Worm (Caenorhabditis elegans): ENCODE data around the gene dpf-7.
A peak's percentile ranks its signal among the peaks of the same experiment; 100 is the strongest.

DNA sequence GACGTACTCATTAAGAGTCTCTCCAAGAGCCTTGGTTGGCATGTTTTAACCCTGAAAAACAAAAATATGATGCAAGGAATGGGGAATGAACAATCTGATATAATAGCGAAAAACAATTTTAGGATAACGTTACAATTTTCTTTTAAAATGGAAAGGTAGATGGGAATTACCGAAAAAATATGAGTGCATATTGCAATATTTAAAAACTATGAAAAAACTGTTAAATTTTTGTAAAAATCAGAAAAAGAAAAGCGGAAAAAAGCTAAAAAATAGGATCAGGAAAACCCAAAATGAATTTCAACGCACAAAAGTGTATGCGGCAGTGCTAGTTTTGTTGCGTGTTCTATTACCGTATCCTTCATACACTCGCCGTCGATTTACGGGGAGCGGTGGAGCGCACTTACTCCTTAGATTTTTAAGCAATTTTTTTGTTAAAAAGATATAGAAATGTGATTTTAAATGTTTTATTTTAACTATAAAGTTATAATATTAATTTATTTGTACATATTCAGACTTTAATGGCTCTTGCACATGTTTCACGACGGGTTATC lies 52.6 kb downstream of the dpf-7 start, which contains the start of the genes rpl-20 and Y17G9B.5:
- TF ChIP-seq nhr-11 (tag; optimal IDR thresholded peaks at IDR 0.05) (peak; percentile 85), ztf-11 (tag; optimal IDR thresholded peaks at IDR 0.05) (peak; percentile 74)
